Worm (Caenorhabditis elegans): Measurements from ENCODE around the gene abts-4.

- TF ChIP-seq spr-3 (GFP tag; optimal IDR thresholded peaks at IDR 0.05) (no peak), ces-1 (GFP tag; optimal IDR thresholded peaks at IDR 0.05) (no peak), nhr-76 (tag; optimal IDR thresholded peaks at IDR 0.05) (peak; percentile 59), aha-1 (tag) (peak; percentile 17), nhr-11 (tag; optimal IDR thresholded peaks at IDR 0.05) (peak; percentile 72)
Observed at ce11 chrX:6742891-6743290, 18.6 kb downstream of the abts-4 start.
